Worm (Caenorhabditis elegans): ENCODE measurements around the gene srh-299.

srh-299 gene

DNA sequence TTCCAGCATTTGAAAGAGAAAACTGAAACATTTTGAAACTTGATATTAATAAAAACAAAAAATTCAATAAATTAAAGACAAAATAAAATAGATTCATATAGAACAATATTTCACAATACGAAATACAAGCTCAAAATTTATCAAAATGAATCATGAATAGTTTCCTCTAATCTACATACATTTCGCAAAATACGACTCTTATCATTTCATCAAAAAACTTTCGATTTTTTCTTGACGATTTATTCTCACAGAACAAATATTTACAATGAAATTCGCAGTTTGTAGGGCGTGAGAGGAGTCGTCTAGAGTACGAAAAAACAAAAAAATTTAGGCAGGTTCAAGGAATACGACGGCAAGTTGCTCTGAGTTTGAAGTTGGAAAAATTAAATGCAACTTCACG lies 27.0 kb downstream of the srh-299 start:
- TF ChIP-seq sem-2 (GFP tag; optimal IDR thresholded peaks at IDR 0.05) = no peak
- no peak for TF ChIP-seq nhr-28 (tag; optimal IDR thresholded peaks at IDR 0.05)
- TF ChIP-seq mep-1 (tag; optimal IDR thresholded peaks at IDR 0.05) = no peak
- TF ChIP-seq elt-3 (tag; optimal IDR thresholded peaks at IDR 0.05) = no peak
- TF ChIP-seq unc-120 (tag; optimal IDR thresholded peaks at IDR 0.05; ENCODE audit: poor library complexity, severe bottlenecking) = no peak
- no peak for TF ChIP-seq snpc-4 (tag; optimal IDR thresholded peaks at IDR 0.05)
- no peak for TF ChIP-seq M03D4.4 (tag; optimal IDR thresholded peaks at IDR 0.05)
- no peak for TF ChIP-seq drap-1 (GFP tag; optimal IDR thresholded peaks at IDR 0.05)
- TF ChIP-seq mab-5 (tag; optimal IDR thresholded peaks at IDR 0.05) = no peak

DNA sequence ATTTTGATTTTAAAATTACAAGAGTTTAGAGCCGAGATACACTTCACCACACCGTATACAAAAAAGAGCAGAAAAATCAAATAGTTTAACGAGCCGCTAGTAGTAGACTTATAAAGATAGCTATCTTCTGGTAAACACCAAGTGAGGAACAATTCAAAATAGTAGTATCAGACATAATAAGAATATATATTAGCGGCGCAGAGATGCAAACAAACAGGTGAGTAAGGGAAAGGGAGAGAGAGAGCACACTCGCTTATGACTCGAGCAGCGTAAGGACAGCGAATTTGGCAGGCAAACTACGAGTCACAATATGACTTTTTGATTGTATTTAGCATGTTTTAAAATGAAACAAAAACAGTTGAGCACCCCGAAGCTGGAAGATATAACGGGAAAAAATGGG lies 28.1 kb downstream of the srh-299 start:
- TF ChIP-seq M03D4.4 (tag; optimal IDR thresholded peaks at IDR 0.05) (no peak), elt-3 (tag; optimal IDR thresholded peaks at IDR 0.05) (no peak), flh-1 (GFP tag; optimal IDR thresholded peaks at IDR 0.05) (no peak), bed-3 (GFP tag; optimal IDR thresholded peaks at IDR 0.05) (no peak), mls-2 (tag; optimal IDR thresholded peaks at IDR 0.05) (no peak), ceh-43 (GFP tag; optimal IDR thresholded peaks at IDR 0.05) (no peak), nhr-2 (tag; optimal IDR thresholded peaks at IDR 0.05) (no peak), hlh-1 (tag; optimal IDR thresholded peaks at IDR 0.05) (no peak), unc-120 (tag; optimal IDR thresholded peaks at IDR 0.05; ENCODE audit: poor library complexity, severe bottlenecking) (no peak), sem-2 (GFP tag; optimal IDR thresholded peaks at IDR 0.05) (no peak)

DNA sequence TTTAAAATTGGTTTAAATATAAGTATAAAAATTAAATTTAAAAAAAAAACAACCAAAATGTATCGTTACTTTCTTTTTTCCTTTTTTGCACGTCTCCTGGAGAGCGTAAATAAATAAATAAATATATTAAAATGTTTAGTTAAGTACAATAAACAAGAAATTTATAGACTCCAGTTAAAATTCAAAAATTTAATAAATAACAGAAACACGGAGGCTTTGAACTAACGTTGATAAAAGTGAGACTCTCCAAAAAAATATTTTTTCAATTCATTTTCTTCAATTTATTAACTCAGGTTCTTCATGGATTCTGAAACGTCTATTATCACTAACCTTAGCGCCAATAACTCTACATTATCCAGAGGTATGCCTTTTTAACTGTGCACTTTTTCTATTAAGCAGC lies 28.6 kb downstream of the srh-299 start, which contains the start of gene T06C12.12:
Gene T06C12.12, plus strand, starts transcription at position 301 of the 400 bp plus-strand sequence.
- TF ChIP-seq unc-120 (tag; optimal IDR thresholded peaks at IDR 0.05; ENCODE audit: poor library complexity, severe bottlenecking) = no peak
- no peak for TF ChIP-seq nhr-12 (tag; optimal IDR thresholded peaks at IDR 0.05)
- TF ChIP-seq pha-4 (tag; optimal IDR thresholded peaks at IDR 0.05) = no peak

DNA sequence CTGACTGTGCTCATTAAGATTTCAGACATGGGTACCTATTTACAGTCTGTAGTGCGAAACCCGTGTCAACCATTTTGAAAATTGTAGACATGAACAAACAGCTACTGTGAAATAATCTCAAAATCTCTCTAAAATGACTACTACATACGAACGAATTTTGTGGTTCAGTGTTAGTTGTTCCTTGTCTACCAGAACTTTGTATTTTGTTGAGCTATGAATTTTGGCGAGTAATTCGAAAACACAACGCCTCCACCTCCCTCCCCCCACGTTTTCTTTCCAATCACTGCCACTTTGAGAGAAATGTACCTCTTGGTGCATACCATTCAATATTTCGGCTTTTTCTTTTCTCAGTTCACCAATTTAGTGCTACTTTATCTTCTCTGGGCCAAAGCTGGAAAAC lies 29.6 kb downstream of the srh-299 start, which contains the start of gene T06C12.11:
Gene T06C12.11, plus strand, starts transcription at position 301 of the 400 bp plus-strand sequence.
- no peak for TF ChIP-seq snpc-4 (tag; optimal IDR thresholded peaks at IDR 0.05)
- TF ChIP-seq sptf-1 (tag; optimal IDR thresholded peaks at IDR 0.05) = no peak

DNA sequence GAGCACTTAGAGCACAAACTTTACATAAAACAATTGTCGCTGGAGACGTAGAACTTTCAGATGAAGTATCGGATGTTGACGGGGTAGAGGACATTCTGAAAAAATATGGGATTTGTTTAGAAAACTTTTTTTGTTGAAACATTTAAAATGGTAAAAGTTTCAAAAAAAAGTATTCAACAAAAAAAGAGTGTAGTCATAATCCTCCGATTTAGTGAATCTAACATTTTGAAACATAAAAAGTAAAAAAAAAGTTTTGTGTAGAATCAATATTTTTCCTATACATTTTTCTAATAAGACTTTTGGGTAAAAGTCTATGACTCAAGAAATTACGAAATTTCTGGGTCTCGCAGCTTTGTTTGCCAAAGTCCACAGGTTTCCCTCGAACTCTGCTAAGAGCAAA lies 33.5 kb downstream of the srh-299 start, which contains the start of gene nhr-213:
Gene nhr-213, minus strand, starts transcription at position 101 of the 400 bp plus-strand sequence.
- TF ChIP-seq pha-4 (tag; optimal IDR thresholded peaks at IDR 0.05) (no peak), nhr-12 (tag; optimal IDR thresholded peaks at IDR 0.05) (no peak), lin-13 (tag; optimal IDR thresholded peaks at IDR 0.05) (no peak), elt-1 (tag; optimal IDR thresholded peaks at IDR 0.05; ENCODE audit: borderline replicate concordance, insufficient read depth) (no peak), snpc-4 (tag; optimal IDR thresholded peaks at IDR 0.05) (no peak), blmp-1 (tag; optimal IDR thresholded peaks at IDR 0.05) (no peak), unc-39 (tag; optimal IDR thresholded peaks at IDR 0.05) (no peak), mab-5 (tag; optimal IDR thresholded peaks at IDR 0.05) (no peak), tbx-8 (GFP tag; optimal IDR thresholded peaks at IDR 0.05) (no peak), ceh-43 (GFP tag; optimal IDR thresholded peaks at IDR 0.05) (no peak), ceh-83 (GFP tag; optimal IDR thresholded peaks at IDR 0.05) (no peak), cnd-1 (tag; optimal IDR thresholded peaks at IDR 0.05) (no peak), nhr-2 (tag; optimal IDR thresholded peaks at IDR 0.05) (no peak), bed-3 (GFP tag; optimal IDR thresholded peaks at IDR 0.05) (no peak), nhr-76 (tag; optimal IDR thresholded peaks at IDR 0.05) (no peak), ceh-39 (tag; optimal IDR thresholded peaks at IDR 0.05) (no peak)

DNA sequence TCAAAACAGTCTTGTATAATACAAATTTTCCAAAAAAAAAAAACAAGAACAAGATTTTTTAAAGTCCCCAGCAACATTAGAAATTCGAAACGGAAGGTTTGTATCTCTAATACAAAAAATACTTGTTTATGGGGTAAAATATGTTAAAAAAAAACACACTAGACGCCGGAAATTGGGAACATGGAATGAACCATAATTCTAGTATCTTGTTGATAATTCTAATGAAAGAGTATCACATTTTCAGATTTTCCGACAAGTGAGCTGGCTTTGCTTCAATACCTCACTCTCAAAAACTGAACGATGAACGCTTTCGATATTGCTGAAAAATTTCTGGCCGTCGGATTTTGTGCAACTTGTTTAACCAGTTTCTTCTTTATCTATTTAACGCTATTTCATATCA lies 34.6 kb downstream of the srh-299 start, which contains the start of gene str-60:
Gene str-60, plus strand, starts transcription at position 301 of the 400 bp plus-strand sequence.
- no peak for TF ChIP-seq nhr-76 (tag; optimal IDR thresholded peaks at IDR 0.05)
- no peak for TF ChIP-seq sem-2 (GFP tag; optimal IDR thresholded peaks at IDR 0.05)
- no peak for TF ChIP-seq ceh-83 (GFP tag; optimal IDR thresholded peaks at IDR 0.05)
- TF ChIP-seq ceh-43 (GFP tag; optimal IDR thresholded peaks at IDR 0.05) = no peak
- no peak for TF ChIP-seq lsy-2 (tag; optimal IDR thresholded peaks at IDR 0.05)
- TF ChIP-seq elt-3 (tag; optimal IDR thresholded peaks at IDR 0.05) = no peak
- TF ChIP-seq mep-1 (tag; optimal IDR thresholded peaks at IDR 0.05) = no peak
- TF ChIP-seq tbx-8 (GFP tag; optimal IDR thresholded peaks at IDR 0.05) = no peak
- no peak for TF ChIP-seq ceh-39 (tag; optimal IDR thresholded peaks at IDR 0.05)
- TF ChIP-seq unc-62 (GFP tag; optimal IDR thresholded peaks at IDR 0.05) = no peak
